Fruit fly (Drosophila melanogaster): Measurements from ENCODE around the gene Ndae1.

The Ndae1 gene

dm6 chr2L:7265970-7266369 lies 16.8 kb upstream of the Ndae1 start:
- no peak for TF ChIP-seq CG17801 (GFP tag; optimal IDR thresholded peaks at IDR 0.05; ENCODE audit: partially characterized antibody)

dm6 chr2L:7264885-7265540 lies 15.9 kb upstream of the Ndae1 start:
- TF ChIP-seq CG17801 (GFP tag; optimal IDR thresholded peaks at IDR 0.05; ENCODE audit: partially characterized antibody) = no peak

dm6 chr2L:7264396-7264795 lies 15.3 kb upstream of the Ndae1 start:
- no peak for TF ChIP-seq CG17801 (GFP tag; optimal IDR thresholded peaks at IDR 0.05; ENCODE audit: partially characterized antibody)

dm6 chr2L:7262580-7262979 lies 13.4 kb upstream of the Ndae1 start:
- TF ChIP-seq CG17801 (GFP tag; optimal IDR thresholded peaks at IDR 0.05; ENCODE audit: partially characterized antibody) = no peak

dm6 chr2L:7261989-7262388 lies 12.8 kb upstream of the Ndae1 start:
- TF ChIP-seq CG17801 (GFP tag; optimal IDR thresholded peaks at IDR 0.05; ENCODE audit: partially characterized antibody) = no peak

- no peak for TF ChIP-seq CG17801 (GFP tag; optimal IDR thresholded peaks at IDR 0.05; ENCODE audit: partially characterized antibody)
Observed at dm6 chr2L:7260251-7260650, 11.1 kb upstream of the Ndae1 start.

- TF ChIP-seq CG17801 (GFP tag; optimal IDR thresholded peaks at IDR 0.05; ENCODE audit: partially characterized antibody) = no peak
Observed at dm6 chr2L:7259500-7259899, 10.4 kb upstream of the Ndae1 start.

dm6 chr2L:7258105-7258504 lies 9.0 kb upstream of the Ndae1 start:
- no peak for TF ChIP-seq CG17801 (GFP tag; optimal IDR thresholded peaks at IDR 0.05; ENCODE audit: partially characterized antibody)

- no peak for TF ChIP-seq CG17801 (GFP tag; optimal IDR thresholded peaks at IDR 0.05; ENCODE audit: partially characterized antibody)
Observed at dm6 chr2L:7257212-7257611, 8.1 kb upstream of the Ndae1 start, which contains the start of gene CG31909. CG31909 (plus strand) TSS chr2L:7257512.

- no peak for TF ChIP-seq CG17801 (GFP tag; optimal IDR thresholded peaks at IDR 0.05; ENCODE audit: partially characterized antibody)
Observed at dm6 chr2L:7256144-7256543, 7.0 kb upstream of the Ndae1 start.

- no peak for TF ChIP-seq CG17801 (GFP tag; optimal IDR thresholded peaks at IDR 0.05; ENCODE audit: partially characterized antibody)
Observed at dm6 chr2L:7254712-7255183, 5.6 kb upstream of the Ndae1 start.

dm6 chr2L:7252882-7253281 lies 3.7 kb upstream of the Ndae1 start, which contains the start of gene CG13786:
CG13786 (minus strand) TSS chr2L:7252982.
- no peak for TF ChIP-seq CG17801 (GFP tag; optimal IDR thresholded peaks at IDR 0.05; ENCODE audit: partially characterized antibody)

dm6 chr2L:7248114-7248513 lies 1.0 kb downstream of the Ndae1 start:
- TF ChIP-seq CG17801 (GFP tag; optimal IDR thresholded peaks at IDR 0.05; ENCODE audit: partially characterized antibody) = no peak

dm6 chr2L:7242240-7242793 lies 6.8 kb downstream of the Ndae1 start:
- TF ChIP-seq CG17801 (GFP tag; optimal IDR thresholded peaks at IDR 0.05; ENCODE audit: partially characterized antibody) = no peak

- no peak for TF ChIP-seq CG17801 (GFP tag; optimal IDR thresholded peaks at IDR 0.05; ENCODE audit: partially characterized antibody)
Observed at dm6 chr2L:7241499-7241898, 7.6 kb downstream of the Ndae1 start.

- no peak for TF ChIP-seq CG17801 (GFP tag; optimal IDR thresholded peaks at IDR 0.05; ENCODE audit: partially characterized antibody)
Observed at dm6 chr2L:7240964-7241363, 8.2 kb downstream of the Ndae1 start.

dm6 chr2L:7240311-7240710 lies 8.8 kb downstream of the Ndae1 start:
- TF ChIP-seq CG17801 (GFP tag; optimal IDR thresholded peaks at IDR 0.05; ENCODE audit: partially characterized antibody) = no peak

Measured in ovary, adult (tissue).